Fruit fly (Drosophila melanogaster) whole organism: Measurements from ENCODE around the gene Agpat3.

Experiments
- Dll ChIP-seq: fragments of >200 bp; optimal IDR thresholded peaks from 2 replicates; lab custom pipeline; 2017
- usp ChIP-seq: fragments of >200 bp; optimal IDR thresholded peaks from 2 replicates; lab custom pipeline; 2017; ENCODE audit warnings: missing biosample characterization, missing genetic modification characterization, mixed read lengths

- TF ChIP-seq usp (GFP tag; lab: Kevin White, UChicago) (no peak), Dll (no peak)
Observed at dm6 chr3L:16369526-16369925, 16.2 kb downstream of the Agpat3 start, which contains the start of gene CG18814.
